Fruit fly (Drosophila melanogaster): ENCODE data around the gene CG11970.

Gene CG11970

dm6 chr3R:8984602-8985074, at the start of gene CG11970:
CG11970 (plus strand) TSS chr3R:8984718.
- no peak for TF ChIP-seq dl (GFP tag; optimal IDR thresholded peaks at IDR 0.05; ENCODE audit: insufficient read depth in 1 of 2, partially characterized antibody in 2 of 2)
- no peak for TF ChIP-seq CrebA (GFP tag; optimal IDR thresholded peaks at IDR 0.05; ENCODE audit: borderline replicate concordance)
- TF ChIP-seq GATAd (GFP tag; optimal IDR thresholded peaks at IDR 0.05) = no peak
- peak; percentile 26 for TF ChIP-seq psq (GFP tag; optimal IDR thresholded peaks at IDR 0.05)
- TF ChIP-seq fru (GFP tag; optimal IDR thresholded peaks at IDR 0.05) = peak; percentile 44
- no peak for TF ChIP-seq CG32264 (GFP tag; optimal IDR thresholded peaks at IDR 0.05)
- no peak for TF ChIP-seq Mio (GFP tag; optimal IDR thresholded peaks at IDR 0.05)
- peak; percentile 62 for TF ChIP-seq CG9705 (GFP tag; optimal IDR thresholded peaks at IDR 0.05)
- TF ChIP-seq sage (GFP tag; optimal IDR thresholded peaks at IDR 0.05) = no peak
- no peak for TF ChIP-seq h (GFP tag; optimal IDR thresholded peaks at IDR 0.05)
- no peak for TF ChIP-seq Hr78 (GFP tag; optimal IDR thresholded peaks at IDR 0.05)
- TF ChIP-seq dmrt93B (GFP tag; optimal IDR thresholded peaks at IDR 0.05) = no peak
- TF ChIP-seq N (GFP tag; optimal IDR thresholded peaks at IDR 0.05) = no peak
- TF ChIP-seq woc (GFP tag; optimal IDR thresholded peaks at IDR 0.05) = peak; percentile 51
- TF ChIP-seq brk (GFP tag; optimal IDR thresholded peaks at IDR 0.05) = no peak
- peak; percentile 24 for TF ChIP-seq OdsH (GFP tag; optimal IDR thresholded peaks at IDR 0.05)
- TF ChIP-seq HLH106 (tag; optimal IDR thresholded peaks at IDR 0.05) = peak; percentile 71
- no peak for TF ChIP-seq Dfd (GFP tag; optimal IDR thresholded peaks at IDR 0.05)
- no peak for TF ChIP-seq sv (GFP tag; optimal IDR thresholded peaks at IDR 0.05)
- TF ChIP-seq Hnf4 (GFP tag; optimal IDR thresholded peaks at IDR 0.05) = no peak
- no peak for TF ChIP-seq jim (GFP tag; optimal IDR thresholded peaks at IDR 0.05)
- peak; percentile 42 for TF ChIP-seq Sp1 (GFP tag; optimal IDR thresholded peaks at IDR 0.05)
- peak; percentile 25 for TF ChIP-seq Hr83 (GFP tag; optimal IDR thresholded peaks at IDR 0.05; ENCODE audit: poor library complexity, severe bottlenecking)
- peak; percentile 42 for TF ChIP-seq rgr (GFP tag; optimal IDR thresholded peaks at IDR 0.05)
- peak in 1 of 2 experiments; percentile 48 for TF ChIP-seq foxo (GFP tag; optimal IDR thresholded peaks at IDR 0.05)
- TF ChIP-seq Jra (GFP tag; optimal IDR thresholded peaks at IDR 0.05) = peak; percentile 31
- TF ChIP-seq Dif (GFP tag; optimal IDR thresholded peaks at IDR 0.05; ENCODE audit: partially characterized antibody) = no peak
- peak; percentile 37 for TF ChIP-seq ey (GFP tag; optimal IDR thresholded peaks at IDR 0.05)
- no peak for TF ChIP-seq usp (GFP tag; optimal IDR thresholded peaks at IDR 0.05)
- TF ChIP-seq Rel (GFP tag; optimal IDR thresholded peaks at IDR 0.05) = no peak
- peak; percentile 15 for TF ChIP-seq Rel (tag; optimal IDR thresholded peaks at IDR 0.05)
- peak; percentile 23 for TF ChIP-seq Myc (optimal IDR thresholded peaks at IDR 0.05)
- no peak for TF ChIP-seq lola (GFP tag; optimal IDR thresholded peaks at IDR 0.05)
- no peak for TF ChIP-seq tai (GFP tag; optimal IDR thresholded peaks at IDR 0.05)
- no peak for TF ChIP-seq Abd-B (GFP tag; optimal IDR thresholded peaks at IDR 0.05)
- TF ChIP-seq pan (optimal IDR thresholded peaks at IDR 0.05) = no peak

dm6 chr3R:8934930-8935329, 49.6 kb upstream of the CG11970 start, which contains the start of gene osk:
osk (plus strand) TSS chr3R:8935126.
- TF ChIP-seq Dif (GFP tag; optimal IDR thresholded peaks at IDR 0.05; ENCODE audit: partially characterized antibody) (no peak), dl (GFP tag; optimal IDR thresholded peaks at IDR 0.05; ENCODE audit: insufficient read depth in 1 of 2, partially characterized antibody in 2 of 2) (no peak), Abd-B (GFP tag; optimal IDR thresholded peaks at IDR 0.05) (no peak), Dfd (GFP tag; optimal IDR thresholded peaks at IDR 0.05) (no peak), dsf (GFP tag; optimal IDR thresholded peaks at IDR 0.05; ENCODE audit: borderline replicate concordance) (no peak), psq (GFP tag; optimal IDR thresholded peaks at IDR 0.05) (no peak), Rel (GFP tag; optimal IDR thresholded peaks at IDR 0.05) (no peak), Rel (tag; optimal IDR thresholded peaks at IDR 0.05) (no peak), ey (GFP tag; optimal IDR thresholded peaks at IDR 0.05) (no peak)

Measured in whole organism, wandering third instar larva.